Fruit fly (Drosophila melanogaster) Kc167 (cell line): ENCODE measurements around the gene Fpgs2.

ENCODE experiments used
- Sin3A ChIP-seq: fragments of >200 bp; optimal IDR thresholded peaks from 2 replicates; lab custom pipeline; 2018; ENCODE audit warnings: missing external identifiers
- h ChIP-seq: fragments of >200 bp; optimal IDR thresholded peaks from 3 replicates; lab custom pipeline; 2018; ENCODE audit warnings: missing external identifiers
- insv ChIP-seq: fragments of >200 bp; optimal IDR thresholded peaks from 3 replicates; lab custom pipeline; 2018; ENCODE audit warnings: missing external identifiers
- psq ChIP-seq: fragments of >200 bp; optimal IDR thresholded peaks from 2 replicates; lab custom pipeline; 2017; ENCODE audit warnings: missing external identifiers
- ttk ChIP-seq: sonication (Bioruptor generic); optimal IDR thresholded peaks from 2 replicates; lab custom pipeline; 2017; ENCODE audit warnings: missing external identifiers

dm6 chr2L:3872283-3872682 lies 41.8 kb downstream of the Fpgs2 start, which contains the start of gene CG31957:
- TF ChIP-seq psq (lab: Kevin White, UChicago) = no peak
- no peak for TF ChIP-seq insv
- no peak for TF ChIP-seq h (lab: Kevin White, UChicago)
- no peak for TF ChIP-seq ttk
- no peak for TF ChIP-seq Sin3A (lab: Kevin White, UChicago)
